Worm (Caenorhabditis elegans) whole organism, L3 larva: ENCODE data around the gene F54E4.4.

Source experiments
- lin-15B ChIP-seq: fragments of 150-350 bp; optimal IDR thresholded peaks from 2 replicates; lab custom pipeline; 2014; ENCODE audit warnings: missing biosample characterization, missing genetic modification characterization
- nhr-25 ChIP-seq: sonication (generic microtip); optimal IDR thresholded peaks from 2 replicates; lab custom pipeline; 2017; ENCODE audit warnings: missing biosample characterization, missing genetic modification characterization

ce11 chrX:14628816-14629215 is 16.5 kb downstream of the F54E4.4 start, which contains the start of gene F54E4.2:
- TF ChIP-seq nhr-25 (no peak), lin-15B (tag; lab: Kevin White, UChicago) (no peak)
